Worm (Caenorhabditis elegans) whole organism, early embryonic: ENCODE measurements around the gene pges-2.

ENCODE experiments used
- B0310.2 ChIP-seq: sonication (generic microtip); optimal IDR thresholded peaks from 2 replicates; lab custom pipeline; 2016; ENCODE audit warnings: mild to moderate bottlenecking, missing genetic modification characterization, missing compliant biosample characterization
- F13C5.2 ChIP-seq: sonication (generic microtip); optimal IDR thresholded peaks from 2 replicates; lab custom pipeline; 2017; ENCODE audit warnings: mild to moderate bottlenecking, missing genetic modification characterization, inconsistent platforms, missing compliant biosample characterization
- aly-1 ChIP-seq: sonication (generic microtip); optimal IDR thresholded peaks from 2 replicates; lab custom pipeline; 2016; ENCODE audit warnings: missing genetic modification characterization, missing compliant biosample characterization
- ama-1 ChIP-seq: fragments of 150-350 bp; optimal IDR thresholded peaks from 2 replicates; lab custom pipeline; 2014
- ceh-13 ChIP-seq: fragments of 200-800 bp; sonication (Bioruptor generic); optimal IDR thresholded peaks from 2 replicates; lab custom pipeline; 2018; ENCODE audit warnings: mild to moderate bottlenecking, missing genetic modification characterization, missing compliant biosample characterization
- ceh-36 ChIP-seq: sonication (generic microtip); optimal IDR thresholded peaks from 2 replicates; lab custom pipeline; 2016; ENCODE audit warnings: missing genetic modification characterization, inconsistent platforms, missing compliant biosample characterization
- ets-7 ChIP-seq: sonication (generic microtip); optimal IDR thresholded peaks from 2 replicates; lab custom pipeline; 2016; ENCODE audit warnings: missing genotype, missing genetic modification characterization, missing compliant biosample characterization
- flt-1 ChIP-seq: fragments of 200-800 bp; sonication (Bioruptor generic); IDR thresholded peaks from 2 replicates; pipeline ENCODE4 v1.3.6; 2022; ENCODE audit warnings: missing genetic modification characterization, missing compliant biosample characterization
- hmbx-1 ChIP-seq: sonication (generic microtip); optimal IDR thresholded peaks from 2 replicates; lab custom pipeline; 2016; ENCODE audit warnings: mild to moderate bottlenecking, missing genetic modification characterization, missing compliant biosample characterization
- hmg-4 ChIP-seq: fragments of 200-800 bp; sonication (Bioruptor generic); optimal IDR thresholded peaks from 2 replicates; lab custom pipeline; 2018; ENCODE audit warnings: mild to moderate bottlenecking, missing genetic modification characterization, missing compliant biosample characterization
- hnd-1 ChIP-seq: sonication (generic microtip); optimal IDR thresholded peaks from 2 replicates; lab custom pipeline; 2016; ENCODE audit warnings: missing genetic modification characterization, missing compliant biosample characterization
- pes-1 ChIP-seq: fragments of 200-800 bp; sonication (Bioruptor generic); IDR thresholded peaks from 2 replicates; pipeline ENCODE4 v1.3.6; 2022; ENCODE audit warnings: missing genetic modification reagents, missing genetic modification characterization, missing compliant biosample characterization
- scrt-1 ChIP-seq: fragments of 200-800 bp; sonication (Bioruptor generic); IDR thresholded peaks from 2 replicates; pipeline ENCODE4 v1.3.6; 2022; ENCODE audit warnings: missing genetic modification characterization, missing compliant biosample characterization
- sea-1 ChIP-seq: fragments of 200-800 bp; sonication (Bioruptor generic); conservative IDR thresholded peaks from 2 replicates; pipeline ENCODE4 v1.3.6; 2022; ENCODE audit warnings: missing genetic modification characterization, missing compliant biosample characterization
- tbx-11 ChIP-seq: fragments of 200-800 bp; sonication (Bioruptor generic); IDR thresholded peaks from 2 replicates; pipeline ENCODE4 v1.3.6; 2022; ENCODE audit warnings: missing genetic modification characterization, missing compliant biosample characterization
- tbx-37 ChIP-seq: fragments of 200-800 bp; sonication (Bioruptor generic); conservative IDR thresholded peaks from 2 replicates; pipeline ENCODE4 v1.3.6; 2022; ENCODE audit warnings: missing genetic modification reagents, missing genetic modification characterization, missing compliant biosample characterization
- tra-4 ChIP-seq: sonication (generic microtip); optimal IDR thresholded peaks from 2 replicates; lab custom pipeline; 2017; ENCODE audit warnings: missing genetic modification characterization, missing compliant biosample characterization

The pges-2 gene

ce11 chrIV:10394858-10395257, 27.3 kb upstream of the pges-2 start, which contains the start of gene R10H10.4:
R10H10.4 (minus strand) TSS chrIV:10394958.
- no peak for TF ChIP-seq scrt-1 (GFP tag; lab: Robert Waterston, UW)
- TF ChIP-seq B0310.2 (tag; lab: Kevin White, UChicago), result no peak
- TF ChIP-seq ceh-13 (GFP tag; lab: Kevin White, UChicago), result no peak
- no peak for TF ChIP-seq hmg-4 (GFP tag; lab: Kevin White, UChicago)
- no peak for TF ChIP-seq aly-1
- TF ChIP-seq flt-1 (GFP tag; lab: Robert Waterston, UW), result no peak
- TF ChIP-seq pes-1 (GFP tag; lab: Robert Waterston, UW), result no peak
- TF ChIP-seq hnd-1 (tag; lab: Kevin White, UChicago), result no peak
- no peak for TF ChIP-seq tbx-11 (GFP tag; lab: Robert Waterston, UW)
- TF ChIP-seq F13C5.2 (tag; lab: Kevin White, UChicago), result no peak
- no peak for TF ChIP-seq tbx-37 (GFP tag; lab: Robert Waterston, UW)
- TF ChIP-seq hmbx-1 (tag; lab: Kevin White, UChicago), result no peak
- no peak for TF ChIP-seq ama-1 (lab: Kevin White, UChicago)
- TF ChIP-seq ets-7 (tag; lab: Kevin White, UChicago), result no peak

ce11 chrIV:10391827-10392226, 24.2 kb upstream of the pges-2 start, which contains the start of gene spe-26:
spe-26 (minus strand) TSS chrIV:10391927.
- TF ChIP-seq ceh-13 (GFP tag; lab: Kevin White, UChicago), result no peak
- no peak for TF ChIP-seq aly-1
- TF ChIP-seq hmbx-1 (tag; lab: Kevin White, UChicago), result no peak
- no peak for TF ChIP-seq F13C5.2 (tag; lab: Kevin White, UChicago)
- no peak for TF ChIP-seq ceh-36 (tag; lab: Kevin White, UChicago)
- no peak for TF ChIP-seq tbx-37 (GFP tag; lab: Robert Waterston, UW)
- no peak for TF ChIP-seq ama-1 (lab: Kevin White, UChicago)
- no peak for TF ChIP-seq sea-1 (GFP tag; lab: Robert Waterston, UW)
- no peak for TF ChIP-seq ets-7 (tag; lab: Kevin White, UChicago)
- no peak for TF ChIP-seq tra-4 (tag; lab: Kevin White, UChicago)
- TF ChIP-seq tbx-11 (GFP tag; lab: Robert Waterston, UW), result no peak
- TF ChIP-seq pes-1 (GFP tag; lab: Robert Waterston, UW), result no peak
- no peak for TF ChIP-seq B0310.2 (tag; lab: Kevin White, UChicago)

ce11 chrIV:10388263-10388662, 20.7 kb upstream of the pges-2 start, which contains the start of gene R10H10.3:
R10H10.3 (plus strand) TSS chrIV:10388505.
- TF ChIP-seq scrt-1 (GFP tag; lab: Robert Waterston, UW) (no peak), pes-1 (GFP tag; lab: Robert Waterston, UW) (no peak), aly-1 (no peak), B0310.2 (tag; lab: Kevin White, UChicago) (no peak), sea-1 (GFP tag; lab: Robert Waterston, UW) (no peak), hmg-4 (GFP tag; lab: Kevin White, UChicago) (no peak), ceh-36 (tag; lab: Kevin White, UChicago) (no peak), F13C5.2 (tag; lab: Kevin White, UChicago) (no peak), tbx-37 (GFP tag; lab: Robert Waterston, UW) (no peak), ceh-13 (GFP tag; lab: Kevin White, UChicago) (no peak), ama-1 (lab: Kevin White, UChicago) (no peak), ets-7 (tag; lab: Kevin White, UChicago) (no peak), hmbx-1 (tag; lab: Kevin White, UChicago) (no peak), tra-4 (tag; lab: Kevin White, UChicago) (no peak), tbx-11 (GFP tag; lab: Robert Waterston, UW) (no peak), hnd-1 (tag; lab: Kevin White, UChicago) (no peak), flt-1 (GFP tag; lab: Robert Waterston, UW) (no peak)

ce11 chrIV:10387113-10387512, 19.5 kb upstream of the pges-2 start, which contains the start of gene nfu-1:
nfu-1 (plus strand) TSS chrIV:10387413.
- TF ChIP-seq tbx-11 (GFP tag; lab: Robert Waterston, UW) (no peak), ama-1 (lab: Kevin White, UChicago) (no peak), tbx-37 (GFP tag; lab: Robert Waterston, UW) (no peak), hmbx-1 (tag; lab: Kevin White, UChicago) (no peak), B0310.2 (tag; lab: Kevin White, UChicago) (no peak), scrt-1 (GFP tag; lab: Robert Waterston, UW) (no peak), hmg-4 (GFP tag; lab: Kevin White, UChicago) (no peak), flt-1 (GFP tag; lab: Robert Waterston, UW) (no peak), sea-1 (GFP tag; lab: Robert Waterston, UW) (no peak), aly-1 (no peak), ets-7 (tag; lab: Kevin White, UChicago) (no peak), hnd-1 (tag; lab: Kevin White, UChicago) (no peak), tra-4 (tag; lab: Kevin White, UChicago) (no peak), pes-1 (GFP tag; lab: Robert Waterston, UW) (no peak), F13C5.2 (tag; lab: Kevin White, UChicago) (no peak), ceh-36 (tag; lab: Kevin White, UChicago) (no peak)

ce11 chrIV:10382894-10383293, 15.3 kb upstream of the pges-2 start:
- TF ChIP-seq hmg-4 (GFP tag; lab: Kevin White, UChicago) (no peak), ets-7 (tag; lab: Kevin White, UChicago) (no peak), aly-1 (no peak), hnd-1 (tag; lab: Kevin White, UChicago) (no peak), tbx-11 (GFP tag; lab: Robert Waterston, UW) (no peak)

- TF ChIP-seq B0310.2 (tag; lab: Kevin White, UChicago), result no peak
- no peak for TF ChIP-seq aly-1
- TF ChIP-seq hnd-1 (tag; lab: Kevin White, UChicago), result no peak
- no peak for TF ChIP-seq hmbx-1 (tag; lab: Kevin White, UChicago)
- TF ChIP-seq sea-1 (GFP tag; lab: Robert Waterston, UW), result no peak
- no peak for TF ChIP-seq ceh-13 (GFP tag; lab: Kevin White, UChicago)
- TF ChIP-seq ama-1 (lab: Kevin White, UChicago), result no peak
- TF ChIP-seq ets-7 (tag; lab: Kevin White, UChicago), result no peak
- TF ChIP-seq tbx-11 (GFP tag; lab: Robert Waterston, UW), result no peak
- no peak for TF ChIP-seq flt-1 (GFP tag; lab: Robert Waterston, UW)
- no peak for TF ChIP-seq pes-1 (GFP tag; lab: Robert Waterston, UW)
- TF ChIP-seq F13C5.2 (tag; lab: Kevin White, UChicago), result no peak
- TF ChIP-seq tra-4 (tag; lab: Kevin White, UChicago), result no peak
- no peak for TF ChIP-seq scrt-1 (GFP tag; lab: Robert Waterston, UW)
- TF ChIP-seq ceh-36 (tag; lab: Kevin White, UChicago), result no peak
- no peak for TF ChIP-seq hmg-4 (GFP tag; lab: Kevin White, UChicago)
- no peak for TF ChIP-seq tbx-37 (GFP tag; lab: Robert Waterston, UW)
Observed at ce11 chrIV:10381035-10381434, 13.4 kb upstream of the pges-2 start.
